Worm (Caenorhabditis elegans): Measurements from ENCODE around the gene T22B2.5.
A peak's percentile ranks its signal among the peaks of the same experiment; 100 is the strongest.

The T22B2.5 gene

DNA sequence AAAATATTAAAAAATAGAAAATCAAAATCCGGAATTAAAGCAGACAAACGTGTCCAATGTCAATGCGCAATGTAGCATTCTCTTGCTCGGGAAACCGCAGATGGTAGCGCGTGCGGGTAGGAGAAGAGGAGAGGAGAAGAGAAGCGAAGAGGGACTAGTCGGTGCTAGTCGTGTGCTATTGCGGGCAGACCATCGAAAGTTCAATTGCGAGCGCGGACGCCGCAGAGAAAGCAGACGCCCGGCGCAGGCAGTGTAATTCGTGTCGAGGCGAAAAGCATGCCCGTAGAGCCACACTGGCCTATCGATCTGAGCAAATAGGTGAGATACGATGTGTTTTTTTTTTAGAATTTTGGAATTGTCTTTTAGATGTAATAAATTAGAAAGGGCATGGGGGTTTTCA is 34.5 kb upstream of the T22B2.5 start (continued):
- TF ChIP-seq attf-3 (GFP tag; conservative IDR thresholded peaks at IDR 0.05): no peak
- TF ChIP-seq unc-130 (GFP tag; optimal IDR thresholded peaks at IDR 0.05): no peak
- TF ChIP-seq let-607 (tag; optimal IDR thresholded peaks at IDR 0.05): no peak
- TF ChIP-seq K11D2.4 (GFP tag; IDR thresholded peaks at IDR 0.05): peak; percentile 57; the same call in 1 of the 2 replicates
- no peak for TF ChIP-seq him-1 (tag; optimal IDR thresholded peaks at IDR 0.05)
- TF ChIP-seq egrh-3 (GFP tag; IDR thresholded peaks at IDR 0.05): peak; percentile 50; the same call in 1 of the 2 replicates
- TF ChIP-seq lin-35 (GFP tag; optimal IDR thresholded peaks at IDR 0.05): no peak
- no peak for TF ChIP-seq cebp-1 (GFP tag; IDR thresholded peaks at IDR 0.05)
- peak; percentile 66 for TF ChIP-seq cebp-1 (tag; optimal IDR thresholded peaks at IDR 0.05)
- TF ChIP-seq hsf-1 (GFP tag; IDR thresholded peaks at IDR 0.05): no peak
- TF ChIP-seq somi-1 (GFP tag; optimal IDR thresholded peaks at IDR 0.05): no peak
- peak; percentile 54 for TF ChIP-seq K12H6.12 (tag; optimal IDR thresholded peaks at IDR 0.05)
- 0 out of 2 replicates have a peak, but pooled peaks have one; percentile 30 for TF ChIP-seq pbrm-1 (GFP tag; IDR thresholded peaks at IDR 0.05)
- TF ChIP-seq attf-5 (GFP tag; optimal IDR thresholded peaks at IDR 0.05): peak; percentile 20
- no peak for TF ChIP-seq snpc-4 (GFP tag; optimal IDR thresholded peaks at IDR 0.05)
- TF ChIP-seq snpc-4 (tag; optimal IDR thresholded peaks at IDR 0.05): peak in 1 of 4 experiments; percentile 35
- no peak for TF ChIP-seq hlh-26 (GFP tag; conservative IDR thresholded peaks at IDR 0.05)
- TF ChIP-seq madf-10 (tag; optimal IDR thresholded peaks at IDR 0.05): peak; percentile 5
- no peak for TF ChIP-seq aptf-3 (GFP tag; IDR thresholded peaks at IDR 0.05)
- no peak for TF ChIP-seq Y53F4B.3 (GFP tag; IDR thresholded peaks at IDR 0.05)
- TF ChIP-seq ztf-28 (GFP tag; IDR thresholded peaks at IDR 0.05): 0 out of 2 replicates have a peak, but pooled peaks have one; percentile 60
- TF ChIP-seq B0336.3 (GFP tag; IDR thresholded peaks at IDR 0.05): no peak
- no peak for TF ChIP-seq ztf-26 (tag; optimal IDR thresholded peaks at IDR 0.05)
- TF ChIP-seq ztf-22 (GFP tag; optimal IDR thresholded peaks at IDR 0.05): no peak
- TF ChIP-seq mel-28 (tag; optimal IDR thresholded peaks at IDR 0.05; ENCODE audit: borderline replicate concordance): no peak
- TF ChIP-seq F57A8.1 (GFP tag; optimal IDR thresholded peaks at IDR 0.05): no peak
- no peak for TF ChIP-seq ccch-3 (GFP tag; optimal IDR thresholded peaks at IDR 0.05)
- TF ChIP-seq hmg-1.2 (GFP tag; IDR thresholded peaks at IDR 0.05): peak; percentile 63
- TF ChIP-seq rpc-1 (optimal IDR thresholded peaks at IDR 0.05): no peak
- no peak for TF ChIP-seq rpc-1 (tag; optimal IDR thresholded peaks at IDR 0.05)
- TF ChIP-seq snpc-1.3 (tag; optimal IDR thresholded peaks at IDR 0.05; ENCODE audit: insufficient read depth): no peak

DNA sequence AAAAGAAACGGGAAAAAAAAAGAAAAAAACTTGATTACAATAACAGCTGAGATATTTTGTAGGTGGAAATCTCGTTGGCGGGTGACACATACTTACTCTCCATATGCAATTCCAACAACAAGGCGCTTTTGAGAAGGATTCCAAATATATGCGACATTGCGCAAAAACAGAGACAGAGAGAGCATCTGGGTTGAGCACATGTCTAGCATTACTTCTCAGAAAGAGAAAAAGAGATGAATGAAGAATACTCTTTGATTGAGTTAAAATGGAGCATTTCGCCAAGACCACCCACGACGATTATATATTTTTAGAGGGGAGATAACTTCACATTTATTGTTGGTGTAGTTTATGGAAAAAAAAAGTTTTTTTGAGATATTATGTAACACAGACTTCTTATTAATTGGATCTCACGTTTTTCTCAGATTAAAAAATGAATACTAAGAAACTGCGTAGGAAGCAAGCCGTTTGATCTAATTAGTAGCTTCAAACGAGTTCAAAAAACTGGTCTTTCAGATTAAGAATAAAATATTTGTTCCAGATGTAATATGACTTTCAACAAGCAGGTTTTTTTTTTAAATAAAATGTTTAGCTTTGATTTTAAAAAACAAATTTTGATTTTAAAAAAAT is 33.9 kb upstream of the T22B2.5 start:
- TF ChIP-seq cebp-1 (GFP tag; IDR thresholded peaks at IDR 0.05) (no peak), cebp-1 (tag; optimal IDR thresholded peaks at IDR 0.05) (no peak), rpc-1 (optimal IDR thresholded peaks at IDR 0.05) (no peak), rpc-1 (tag; optimal IDR thresholded peaks at IDR 0.05) (no peak), madf-10 (tag; optimal IDR thresholded peaks at IDR 0.05) (no peak), ceh-58 (GFP tag; IDR thresholded peaks at IDR 0.05) (no peak), die-1 (tag; optimal IDR thresholded peaks at IDR 0.05) (no peak), repo-1 (tag; optimal IDR thresholded peaks at IDR 0.05) (no peak), K12H6.12 (tag; optimal IDR thresholded peaks at IDR 0.05) (no peak), nhr-120 (GFP tag; IDR thresholded peaks at IDR 0.05) (no peak), mes-4 (tag; optimal IDR thresholded peaks at IDR 0.05) (no peak), snpc-1.3 (tag; optimal IDR thresholded peaks at IDR 0.05; ENCODE audit: insufficient read depth) (no peak), ztf-25 (GFP tag; IDR thresholded peaks at IDR 0.05) (no peak), madf-3 (GFP tag; IDR thresholded peaks at IDR 0.05) (no peak), snpc-1.1 (tag; optimal IDR thresholded peaks at IDR 0.05; ENCODE audit: insufficient read depth) (no peak), B0261.1 (tag; optimal IDR thresholded peaks at IDR 0.05) (no peak), ztf-22 (GFP tag; optimal IDR thresholded peaks at IDR 0.05) (no peak), hlh-12 (tag; optimal IDR thresholded peaks at IDR 0.05) (no peak), tbx-9 (tag; optimal IDR thresholded peaks at IDR 0.05; ENCODE audit: borderline replicate concordance) (no peak), Y53G8AR.9 (GFP tag; conservative IDR thresholded peaks at IDR 0.05) (no peak)

Measured in whole organism, young adult.